Fruit fly (Drosophila melanogaster) ovary, adult (tissue): Measurements from ENCODE around the gene CG13722.

Experiments
- CG17801 ChIP-seq: fragments of 200-800 bp; optimal IDR thresholded peaks from 2 replicates; lab custom pipeline; 2019; ENCODE audit warnings: missing biosample characterization, mild to moderate bottlenecking, missing genetic modification characterization, moderate library complexity; ENCODE audit not compliant: partially characterized antibody

Gene CG13722

DNA sequence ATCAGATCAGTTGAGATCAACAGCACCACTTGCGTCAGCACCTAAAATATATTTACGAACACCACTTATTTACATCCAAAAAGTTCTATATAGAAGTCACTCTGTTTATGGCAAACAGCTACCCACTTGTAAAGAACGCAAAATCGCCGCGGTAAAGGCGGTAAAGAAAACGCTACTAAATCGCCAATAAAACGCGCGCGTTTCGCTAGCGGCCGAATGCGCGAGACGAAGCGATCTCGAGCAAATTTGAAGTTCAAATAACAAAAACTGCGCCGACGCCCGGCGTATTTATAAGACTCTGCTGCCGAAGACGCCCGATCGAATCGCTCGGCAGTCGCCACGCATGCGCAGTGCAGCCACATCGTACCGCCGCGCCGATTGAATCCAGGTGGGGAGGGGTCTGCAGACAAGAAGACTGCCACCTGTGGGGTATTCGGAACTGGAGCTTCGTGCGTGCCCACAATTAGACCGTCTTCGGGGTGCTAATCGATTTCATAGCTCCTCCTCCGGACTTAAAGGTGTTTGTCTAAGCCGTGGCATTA lies at the start of gene CG13722:
Gene CG13722, minus strand, starts transcription at position 262 of the 542 bp plus-strand sequence.
- no peak for TF ChIP-seq CG17801 (GFP tag; lab: Kevin White, UChicago)

DNA sequence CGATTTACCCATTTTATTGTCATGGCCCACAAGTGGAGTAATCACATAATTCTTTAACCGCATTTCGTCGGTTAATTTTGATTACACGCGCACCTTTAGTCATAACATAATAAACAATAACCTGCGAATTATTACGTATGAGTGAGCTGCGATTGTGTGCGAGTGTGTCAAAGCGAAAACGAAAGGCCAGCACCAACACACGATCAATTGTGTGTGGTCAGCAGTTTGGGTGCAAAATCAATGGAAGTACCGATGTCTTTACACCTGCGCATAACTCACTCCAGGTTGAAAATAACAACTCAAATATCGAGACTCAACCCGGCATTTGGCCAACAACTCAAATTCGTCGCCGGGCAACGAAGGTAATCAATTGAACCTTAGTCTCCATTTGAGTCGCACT lies 43.7 kb upstream of the CG13722 start:
- no peak for TF ChIP-seq CG17801 (GFP tag; lab: Kevin White, UChicago)

DNA sequence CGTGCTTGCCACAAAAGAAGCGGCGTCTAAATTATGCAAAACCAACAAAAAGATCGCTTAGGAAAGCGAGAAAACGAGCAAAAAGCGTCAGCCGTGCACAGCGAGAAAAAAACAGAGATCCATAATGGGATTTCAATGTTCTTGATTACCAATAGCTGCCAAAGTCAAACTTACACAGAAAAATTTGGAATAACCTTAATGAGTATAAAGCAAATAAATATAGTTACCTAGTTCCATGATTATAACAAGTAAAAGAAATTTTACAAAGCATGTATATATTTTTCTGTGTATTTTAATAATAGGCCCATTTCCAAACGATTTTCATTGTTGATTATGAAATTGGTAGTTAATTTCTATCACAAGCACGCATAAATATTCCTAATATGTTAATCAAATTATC lies 43.2 kb upstream of the CG13722 start:
- TF ChIP-seq CG17801 (GFP tag; lab: Kevin White, UChicago): peak; percentile 24

DNA sequence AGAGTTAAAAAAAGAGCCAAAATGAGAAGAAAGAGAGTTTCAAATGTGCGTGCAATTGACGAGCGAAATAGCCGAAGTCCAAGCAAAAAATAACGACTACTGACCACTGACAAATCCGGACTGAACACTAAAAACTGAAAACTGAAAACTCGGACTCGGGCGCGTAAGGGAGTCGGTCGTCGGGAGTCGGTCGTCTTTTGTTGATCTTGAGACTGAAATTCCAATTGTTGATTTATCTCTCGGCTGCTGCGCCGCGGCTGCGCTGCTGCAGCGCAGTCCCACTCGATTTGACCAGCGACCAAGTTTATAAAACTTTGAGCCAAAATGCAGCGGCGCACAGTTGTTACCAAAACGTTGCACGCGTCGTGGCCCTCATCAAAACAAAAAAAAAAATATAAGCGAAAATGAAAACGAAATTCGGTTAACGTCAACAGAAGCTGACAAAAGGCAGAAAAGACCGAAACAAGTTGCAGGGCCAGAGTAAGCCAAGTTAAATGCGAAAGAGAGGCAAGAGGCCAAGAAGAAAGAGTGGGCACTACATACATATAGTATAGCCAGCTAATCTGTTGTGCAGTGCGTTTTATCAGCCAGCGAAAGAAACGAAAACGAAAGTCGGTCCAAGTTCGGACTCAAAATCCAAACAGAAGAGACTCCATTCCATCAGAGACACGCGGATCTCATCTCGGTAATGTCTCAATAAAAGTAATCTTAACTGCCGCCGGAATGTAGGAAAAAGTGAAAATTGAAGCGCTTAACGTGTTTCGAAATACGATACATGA lies 42.3 kb upstream of the CG13722 start, which contains the start of gene CG11353:
Gene CG11353, plus strand, starts transcription at position 330 of the 779 bp plus-strand sequence.
- TF ChIP-seq CG17801 (GFP tag; lab: Kevin White, UChicago): peak; percentile 6

DNA sequence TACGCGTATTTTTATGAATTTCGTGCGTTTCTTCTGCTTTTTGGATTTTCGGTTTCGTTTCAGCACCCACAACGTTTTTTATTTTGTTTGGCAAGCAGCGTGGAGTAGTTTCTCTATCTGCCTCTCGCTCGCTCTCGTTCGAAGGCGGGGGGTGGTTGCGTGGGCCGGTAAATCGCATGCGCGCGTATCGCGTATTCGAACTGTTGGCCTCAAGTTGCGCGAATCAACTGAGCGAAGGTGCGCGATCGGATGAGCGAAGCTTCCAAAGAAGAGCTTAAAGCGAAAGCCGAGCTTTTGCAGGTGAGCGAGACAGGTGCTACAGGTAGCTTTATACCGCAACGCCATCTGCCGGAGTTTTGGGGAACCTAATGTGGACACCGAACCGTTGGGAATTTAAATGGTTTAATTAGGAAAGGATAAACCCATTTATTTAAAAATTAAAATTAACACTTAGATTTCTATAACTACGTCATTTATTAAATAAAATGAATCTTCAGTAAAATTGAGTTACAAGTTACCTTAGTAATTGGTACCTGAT lies 41.2 kb upstream of the CG13722 start, which contains the start of gene Tie:
Gene Tie, minus strand, starts transcription at position 205 of the 538 bp plus-strand sequence.
- peak; percentile 34 for TF ChIP-seq CG17801 (GFP tag; lab: Kevin White, UChicago)

DNA sequence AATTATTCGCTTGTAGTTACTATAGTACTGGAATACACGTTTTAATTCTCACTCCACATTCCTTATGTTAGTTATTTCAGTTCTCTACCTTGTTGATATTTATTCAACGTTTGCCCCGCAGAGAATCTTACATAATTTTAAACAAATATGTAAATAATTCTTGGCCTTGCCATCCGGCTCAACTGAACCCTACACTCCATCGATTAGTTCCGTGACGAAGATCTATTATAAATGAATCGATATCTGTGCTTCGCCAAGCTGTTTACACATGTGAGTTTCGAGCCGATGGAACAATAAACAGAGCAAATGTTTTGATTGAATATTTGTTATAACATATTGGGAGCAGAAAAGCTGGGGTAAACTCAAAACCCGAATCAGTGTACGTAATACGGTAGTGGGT lies 31.0 kb upstream of the CG13722 start:
- TF ChIP-seq CG17801 (GFP tag; lab: Kevin White, UChicago): no peak

DNA sequence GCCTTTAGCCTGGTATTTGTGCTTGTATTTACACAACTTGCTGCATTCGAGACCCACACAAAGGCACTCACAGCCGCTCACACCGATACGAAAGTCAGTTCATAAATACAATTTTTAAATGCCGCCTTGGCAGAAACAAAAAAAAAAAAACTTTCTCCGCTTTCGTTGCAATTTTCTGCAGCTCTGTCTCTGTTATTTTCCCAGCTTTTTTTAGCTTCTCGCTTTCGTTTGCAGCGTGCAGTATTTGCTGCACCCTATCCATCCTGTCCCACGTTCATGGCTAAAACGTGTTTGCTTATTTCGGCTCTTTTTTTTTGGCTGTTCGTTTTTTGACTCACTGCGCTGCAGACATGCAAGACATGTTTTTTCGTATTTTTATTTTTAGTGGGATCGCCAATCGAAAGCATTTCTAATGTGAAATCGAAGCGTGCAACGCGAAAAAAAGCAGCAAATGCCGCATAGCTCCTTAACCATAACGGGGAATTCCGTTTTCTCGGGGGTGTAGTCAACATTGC lies 28.7 kb upstream of the CG13722 start:
- no peak for TF ChIP-seq CG17801 (GFP tag; lab: Kevin White, UChicago)

DNA sequence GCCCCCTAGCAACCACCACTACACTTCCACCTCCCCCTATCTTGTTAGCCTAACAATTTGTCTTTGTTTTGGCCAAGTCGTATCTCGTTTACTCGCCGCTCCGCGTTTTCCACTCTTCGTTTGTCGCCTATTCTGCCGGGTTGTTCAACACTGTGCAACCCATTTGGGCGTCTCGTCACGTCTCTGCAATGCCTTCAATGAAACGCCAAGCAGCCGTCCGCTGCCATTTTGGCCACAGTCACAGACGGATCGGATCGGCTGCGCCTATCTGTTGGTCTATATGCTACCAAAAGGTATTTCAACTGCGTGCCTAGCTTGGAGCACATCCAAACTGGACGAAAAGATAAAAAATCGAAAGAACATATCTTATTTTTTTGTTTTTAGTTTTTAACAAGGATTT lies 25.6 kb upstream of the CG13722 start:
- TF ChIP-seq CG17801 (GFP tag; lab: Kevin White, UChicago): no peak

DNA sequence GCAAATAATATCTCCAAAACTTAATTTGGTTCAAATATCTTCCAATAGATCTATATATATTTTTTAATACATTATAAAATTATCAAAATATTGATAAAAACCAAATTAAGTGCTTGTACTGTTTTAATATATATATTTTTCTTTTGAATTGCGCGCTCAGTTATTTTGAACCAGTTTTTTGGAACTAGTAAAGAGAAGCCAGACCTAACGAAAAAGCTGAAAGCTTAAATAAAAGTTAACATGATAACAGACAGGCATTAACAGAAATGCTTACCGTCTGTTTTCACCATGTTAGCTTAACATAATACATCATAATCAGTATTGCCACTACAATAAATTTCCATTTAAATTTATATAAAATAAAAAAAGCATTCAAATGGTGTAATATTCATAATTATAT lies 19.6 kb upstream of the CG13722 start:
- no peak for TF ChIP-seq CG17801 (GFP tag; lab: Kevin White, UChicago)

DNA sequence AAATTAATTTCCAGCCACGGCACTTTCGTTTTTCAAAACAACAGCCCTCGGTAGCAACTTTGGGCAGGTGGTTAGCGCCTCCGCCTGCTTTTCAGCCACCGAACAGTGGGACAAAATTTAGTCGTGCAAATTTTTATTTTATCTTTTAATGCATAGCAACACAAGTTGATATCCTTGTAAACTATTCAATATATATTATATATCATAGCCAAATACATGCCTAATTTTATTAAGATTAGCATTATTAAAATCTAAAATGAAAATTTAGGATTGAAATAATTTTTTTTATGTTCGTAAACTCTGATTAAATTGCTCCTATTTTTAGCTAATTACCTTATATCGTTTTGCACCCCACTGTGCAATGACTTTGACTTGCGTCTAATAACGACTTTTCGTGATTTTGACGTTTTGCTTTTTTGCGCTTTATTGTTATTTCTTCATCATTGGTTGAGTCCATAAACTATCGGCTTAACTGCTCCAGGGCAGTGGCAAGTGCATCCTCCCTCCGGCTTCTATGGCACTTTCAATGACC lies 18.2 kb upstream of the CG13722 start:
- TF ChIP-seq CG17801 (GFP tag; lab: Kevin White, UChicago): no peak

DNA sequence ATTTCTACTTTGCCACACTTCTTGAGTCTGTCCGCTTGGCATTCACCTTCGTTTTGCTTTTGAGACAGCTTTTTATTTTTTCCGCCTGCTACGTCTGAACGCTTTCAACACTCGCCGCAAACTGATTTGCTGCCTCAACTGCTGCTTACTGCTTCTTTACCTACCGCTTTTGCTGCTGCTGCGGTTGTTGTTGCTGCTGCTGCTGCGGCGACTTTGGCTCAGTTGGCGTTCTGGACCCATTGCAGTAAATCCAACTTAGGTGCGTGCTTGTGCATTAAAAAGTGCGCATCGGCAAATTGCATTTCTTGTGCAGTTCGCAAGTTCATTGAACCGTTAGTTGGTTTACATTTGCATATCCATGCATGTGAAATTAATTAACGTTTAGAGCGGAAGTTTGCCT lies 17.5 kb upstream of the CG13722 start, which contains the start of gene NT1:
Gene NT1, minus strand, starts transcription at position 127 of the 400 bp plus-strand sequence.
- no peak for TF ChIP-seq CG17801 (GFP tag; lab: Kevin White, UChicago)

DNA sequence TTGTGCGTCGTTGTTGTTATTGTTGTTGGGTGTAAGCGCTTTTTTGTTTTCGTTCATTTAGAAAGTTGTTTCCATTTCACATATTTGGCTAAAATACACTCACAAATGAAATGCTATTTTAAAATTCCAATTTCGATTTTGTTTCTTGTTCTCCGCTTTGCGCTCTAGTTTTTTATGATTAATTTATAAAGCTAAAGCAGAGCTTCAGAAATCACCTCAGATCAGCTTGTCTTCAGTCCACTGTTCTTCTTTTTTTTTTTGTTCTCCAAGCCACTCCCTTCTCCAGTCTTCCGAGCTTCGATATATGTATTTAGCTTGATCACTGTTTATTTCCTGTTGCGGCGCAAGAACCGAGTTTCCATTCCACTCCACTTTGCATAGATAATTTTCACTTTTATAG lies 17.1 kb upstream of the CG13722 start:
- no peak for TF ChIP-seq CG17801 (GFP tag; lab: Kevin White, UChicago)

DNA sequence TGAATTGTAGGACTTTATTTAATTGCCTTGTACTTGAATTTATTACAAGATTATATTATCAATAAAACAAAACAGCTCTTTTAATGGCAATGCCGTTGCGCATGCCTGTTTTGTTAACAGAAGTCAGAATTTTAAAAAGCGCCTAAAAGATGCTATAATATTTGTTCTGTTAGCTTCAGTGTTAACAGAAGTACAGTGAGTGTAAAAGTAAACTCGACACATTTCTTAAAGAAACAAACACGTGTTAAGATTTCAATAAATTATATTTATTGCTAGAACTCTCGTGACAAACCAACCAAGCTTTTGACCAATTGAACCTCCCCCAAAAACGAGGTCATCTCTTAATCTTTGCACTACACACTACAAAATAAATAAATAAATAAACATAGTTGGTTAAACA lies 10.6 kb upstream of the CG13722 start:
- TF ChIP-seq CG17801 (GFP tag; lab: Kevin White, UChicago): no peak

DNA sequence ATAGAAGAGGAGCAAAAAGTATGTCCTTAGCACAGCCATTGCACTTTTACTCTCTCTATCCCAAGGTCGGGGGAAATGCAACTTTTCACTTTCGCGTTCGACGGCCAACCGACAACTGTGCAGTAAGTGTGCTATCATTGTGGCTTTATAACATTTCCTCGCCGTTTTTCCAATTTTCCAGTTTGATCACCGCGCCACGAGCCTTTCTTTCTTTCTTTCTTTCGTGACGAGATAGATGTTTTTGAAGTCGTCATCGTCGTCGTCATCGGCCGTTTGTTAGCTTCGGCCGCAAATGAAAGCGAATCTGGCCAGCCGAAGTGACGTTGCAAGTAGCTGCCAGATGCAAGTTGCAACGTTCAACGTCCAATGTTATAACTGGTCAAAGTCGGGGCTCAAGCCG lies 9.6 kb upstream of the CG13722 start, which contains the start of gene CG13720:
Gene CG13720, minus strand, starts transcription at position 101 of the 400 bp plus-strand sequence.
- no peak for TF ChIP-seq CG17801 (GFP tag; lab: Kevin White, UChicago)

DNA sequence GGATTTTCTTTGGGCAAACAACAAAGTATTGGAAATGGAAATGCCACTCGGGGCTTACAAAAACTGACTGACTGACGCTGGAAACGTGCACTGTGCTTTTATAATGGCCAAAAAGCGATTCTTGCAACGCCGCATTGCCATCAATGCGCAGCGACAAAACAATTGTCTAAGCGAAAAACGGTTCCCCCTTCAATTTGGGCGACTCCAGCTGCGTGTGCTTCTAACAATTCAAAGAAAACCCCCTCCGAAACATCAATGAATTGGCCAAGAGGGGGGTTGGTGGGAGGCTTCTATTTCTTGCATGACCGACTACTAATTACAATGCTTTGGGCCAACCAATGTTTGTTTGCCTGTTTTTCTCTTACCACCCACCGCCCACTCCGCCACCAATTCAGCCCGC lies 6.9 kb upstream of the CG13722 start, which contains the start of gene CG13721:
Gene CG13721, minus strand, starts transcription at position 101 of the 400 bp plus-strand sequence.
- TF ChIP-seq CG17801 (GFP tag; lab: Kevin White, UChicago): no peak
